Fruit fly (Drosophila melanogaster) Kc167 (cell line): ENCODE measurements around the gene CG5445.

ENCODE experiments used
- psq ChIP-seq: fragments of >200 bp; optimal IDR thresholded peaks from 2 replicates; lab custom pipeline; 2017; ENCODE audit warnings: missing external identifiers
- ttk ChIP-seq: sonication (Bioruptor generic); optimal IDR thresholded peaks from 2 replicates; lab custom pipeline; 2017; ENCODE audit warnings: missing external identifiers

DNA sequence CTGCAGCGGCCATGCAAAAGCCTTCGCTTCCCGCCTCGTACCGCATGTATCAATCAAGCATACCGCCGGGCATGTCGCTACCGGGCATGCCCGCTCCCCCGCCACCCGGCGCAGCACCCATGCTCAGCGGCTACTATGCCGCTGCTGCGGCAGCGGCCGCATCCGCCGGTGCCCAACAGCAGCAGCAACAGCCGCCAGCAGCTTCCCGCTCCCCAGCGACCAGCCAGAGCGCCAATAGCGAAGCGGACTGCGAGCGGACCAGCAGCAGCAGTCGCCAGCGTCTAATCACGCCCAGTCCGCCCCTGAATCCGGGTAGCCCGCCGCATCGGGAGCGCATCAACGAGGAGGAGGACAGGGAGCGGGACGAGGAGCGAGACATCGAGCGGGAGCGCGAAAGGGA lies 40.6 kb downstream of the CG5445 start:
- TF ChIP-seq psq (no peak), ttk (no peak)
